Fruit fly (Drosophila melanogaster) S2 (cell line): ENCODE measurements around the gene Nct.

Experiments used
- CG8478 ChIP-seq: fragments of >200 bp; optimal IDR thresholded peaks from 2 replicates; lab custom pipeline; 2018
- CTCF ChIP-seq, 2 experiments: fragments of >200 bp; optimal IDR thresholded peaks; 2 replicates each; lab custom pipeline; 2018

dm6 chr3R:24863894-24864293 lies 12.5 kb downstream of the Nct start:
- TF ChIP-seq CTCF (optimal IDR thresholded peaks at IDR 0.05; lab: Kevin White, UChicago) (no peak), CG8478 (lab: Kevin White, UChicago) (no peak)
